Worm (Caenorhabditis elegans) whole organism, dauer: ENCODE results near the gene F20B6.6.
"Not testable (repeated sequence)": the region's sequence is repeated elsewhere in the genome, so short reads cannot be mapped to it uniquely, and the experiment has no call there.

Experiments
- unc-62 ChIP-seq: sonication (generic microtip); optimal IDR thresholded peaks from 2 replicates; lab custom pipeline; 2017; ENCODE audit warnings: missing biosample characterization, missing genetic modification reagents, missing genetic modification characterization

Gene F20B6.6

ce11 chrX:4214643-4215042 lies 12.6 kb upstream of the F20B6.6 start:
- TF ChIP-seq unc-62 (GFP tag; lab: Kevin White, UChicago), result no peak

ce11 chrX:4209131-4209530 lies 7.1 kb upstream of the F20B6.6 start:
- TF ChIP-seq unc-62 (GFP tag; lab: Kevin White, UChicago), result peak; percentile 62

DNA sequence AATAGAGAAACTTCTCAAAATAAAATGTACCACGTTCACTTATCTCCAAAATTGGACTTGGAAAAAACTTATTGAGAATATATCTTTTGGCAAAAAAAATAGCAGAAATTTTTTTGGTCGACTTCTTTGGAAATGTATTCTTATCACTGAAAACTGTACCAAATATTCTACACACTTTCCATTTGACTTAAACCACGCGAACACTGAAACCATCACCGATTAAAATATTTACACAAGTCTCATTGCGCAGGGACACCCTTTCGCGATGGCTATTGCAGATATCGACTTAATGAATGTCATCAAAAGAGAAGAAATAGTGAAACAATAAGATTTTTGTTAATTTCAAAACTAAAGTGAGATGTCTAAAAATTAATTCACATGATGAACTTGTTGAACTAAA lies 6.5 kb upstream of the F20B6.6 start:
- no peak for TF ChIP-seq unc-62 (GFP tag; lab: Kevin White, UChicago)

ce11 chrX:4207385-4207784 lies 5.4 kb upstream of the F20B6.6 start, which contains the start of gene F20B6.9:
Gene F20B6.9 (minus strand): TSS chrX:4207485.
- TF ChIP-seq unc-62 (GFP tag; lab: Kevin White, UChicago), result not testable (repeated sequence)

- TF ChIP-seq unc-62 (GFP tag; lab: Kevin White, UChicago), result not testable (repeated sequence)
Observed at ce11 chrX:4199829-4200228, 2.2 kb downstream of the F20B6.6 start, which contains the start of gene F20B6.5. Gene F20B6.5 (minus strand): TSS chrX:4199929.

- TF ChIP-seq unc-62 (GFP tag; lab: Kevin White, UChicago), result no peak
Observed at ce11 chrX:4196431-4196830, 5.6 kb downstream of the F20B6.6 start, which contains the start of gene F20B6.4. Gene F20B6.4 (minus strand): TSS chrX:4196531.

DNA sequence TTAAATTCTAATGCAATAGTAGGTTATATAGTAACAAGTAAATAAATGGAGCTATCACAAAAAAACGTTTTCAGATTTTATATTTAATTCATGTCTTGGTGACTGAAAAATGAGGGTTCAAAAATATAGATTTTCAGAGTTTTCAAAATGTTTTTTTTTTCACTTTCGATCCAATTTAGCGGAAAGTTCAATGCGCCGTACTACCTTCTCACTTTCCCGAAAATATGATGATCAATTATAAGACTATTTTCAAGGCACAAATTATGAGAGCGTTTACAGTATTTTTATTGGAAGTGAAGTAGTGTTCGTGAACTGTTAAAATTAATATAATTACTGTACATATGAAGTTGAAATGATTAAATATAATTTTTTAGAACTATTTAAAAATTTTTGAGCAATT lies 8.9 kb downstream of the F20B6.6 start:
- no peak for TF ChIP-seq unc-62 (GFP tag; lab: Kevin White, UChicago)

ce11 chrX:4192235-4192634 lies 9.8 kb downstream of the F20B6.6 start:
- TF ChIP-seq unc-62 (GFP tag; lab: Kevin White, UChicago), result no peak

ce11 chrX:4190537-4191144 lies 11.4 kb downstream of the F20B6.6 start, which contains the start of gene vha-12:
Gene vha-12 (plus strand): TSS chrX:4191094.
- no peak for TF ChIP-seq unc-62 (GFP tag; lab: Kevin White, UChicago)

- no peak for TF ChIP-seq unc-62 (GFP tag; lab: Kevin White, UChicago)
Observed at ce11 chrX:4186656-4187055, 15.4 kb downstream of the F20B6.6 start, which contains the start of gene mrp-6. Gene mrp-6 (minus strand): TSS chrX:4186756.

DNA sequence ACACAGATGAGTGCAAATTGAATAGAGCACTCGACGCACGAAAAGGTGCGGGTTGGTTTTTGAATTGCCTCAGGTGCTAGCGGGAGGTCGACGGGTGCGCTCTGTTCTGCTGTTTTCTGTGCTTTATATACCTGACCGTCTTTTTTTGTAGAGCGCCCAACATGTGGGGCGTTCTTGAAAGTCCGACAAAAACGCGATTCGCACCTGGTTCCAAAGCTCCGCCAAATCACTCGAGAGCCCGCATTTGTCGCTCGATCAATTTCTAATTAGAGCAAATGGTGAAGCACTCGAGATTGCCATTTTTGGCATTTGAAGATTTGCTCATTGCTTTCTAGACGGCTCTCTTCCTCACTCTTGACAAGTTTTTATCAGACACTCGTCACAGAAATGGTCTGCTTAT lies 24.6 kb downstream of the F20B6.6 start, which contains the start of gene ZK470.6:
Gene ZK470.6 (minus strand): TSS at position 101 of the 400 bp plus-strand sequence.
- TF ChIP-seq unc-62 (GFP tag; lab: Kevin White, UChicago), result no peak

DNA sequence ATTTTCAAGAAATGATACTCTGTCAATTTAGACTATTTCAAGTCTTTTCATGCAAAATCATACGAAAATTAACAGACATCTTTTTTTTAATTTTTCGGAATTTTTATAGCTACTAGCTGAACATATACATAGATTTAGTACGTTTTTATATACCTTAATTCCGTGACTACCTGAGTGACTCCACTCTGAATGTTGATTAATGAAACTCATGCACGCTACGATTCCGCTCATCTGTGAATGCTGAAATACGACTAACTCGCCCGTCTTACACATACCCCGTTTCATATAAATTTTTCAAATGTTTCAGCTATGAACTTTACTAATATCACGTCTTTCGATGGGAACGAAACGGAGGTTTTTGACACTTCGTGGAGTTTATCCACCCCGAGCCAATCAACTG lies 34.9 kb downstream of the F20B6.6 start, which contains the start of gene ZK470.14:
Gene ZK470.14 (plus strand): TSS at position 301 of the 400 bp plus-strand sequence.
- TF ChIP-seq unc-62 (GFP tag; lab: Kevin White, UChicago), result no peak

DNA sequence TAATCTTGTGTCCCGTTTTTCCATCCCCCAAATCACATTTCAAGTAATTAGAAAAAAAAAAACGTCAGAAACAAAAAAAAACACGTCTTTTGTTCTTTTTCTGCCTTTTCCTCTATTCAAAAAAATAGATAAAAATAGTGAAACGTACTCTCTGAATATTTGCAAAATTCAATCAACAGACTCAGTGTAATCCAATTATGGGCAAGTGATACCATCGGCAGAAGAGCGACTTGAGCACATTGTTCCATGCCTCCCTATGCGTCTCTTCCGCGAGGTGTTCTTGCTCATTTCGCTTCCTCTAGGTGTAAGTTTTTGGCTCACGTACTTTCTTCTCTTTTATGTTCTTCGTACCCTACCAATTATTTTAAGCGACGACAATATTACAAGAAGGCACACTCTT lies 38.6 kb downstream of the F20B6.6 start, which contains the start of gene ZK470.1:
Gene ZK470.1 (plus strand): TSS at position 301 of the 400 bp plus-strand sequence.
- TF ChIP-seq unc-62 (GFP tag; lab: Kevin White, UChicago), result no peak

DNA sequence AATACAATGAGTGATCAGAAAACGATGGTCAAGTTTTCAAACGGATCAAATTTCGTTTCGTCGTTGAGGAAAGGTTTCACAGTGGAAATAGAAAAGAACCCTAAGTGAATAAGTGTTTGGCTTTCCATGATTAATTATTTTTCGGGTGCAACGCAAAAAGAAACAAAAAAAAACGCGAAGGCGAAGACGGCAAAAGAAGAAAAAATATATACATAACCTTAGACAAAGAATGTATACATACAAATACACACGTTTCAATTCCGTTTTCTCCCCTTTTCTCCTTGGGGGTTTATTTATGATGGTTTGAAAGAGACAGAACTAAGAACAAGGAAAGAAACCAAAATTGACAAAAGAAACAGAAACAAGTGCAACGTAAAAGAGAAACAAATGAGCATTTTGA lies 40.1 kb downstream of the F20B6.6 start:
- TF ChIP-seq unc-62 (GFP tag; lab: Kevin White, UChicago), result no peak

DNA sequence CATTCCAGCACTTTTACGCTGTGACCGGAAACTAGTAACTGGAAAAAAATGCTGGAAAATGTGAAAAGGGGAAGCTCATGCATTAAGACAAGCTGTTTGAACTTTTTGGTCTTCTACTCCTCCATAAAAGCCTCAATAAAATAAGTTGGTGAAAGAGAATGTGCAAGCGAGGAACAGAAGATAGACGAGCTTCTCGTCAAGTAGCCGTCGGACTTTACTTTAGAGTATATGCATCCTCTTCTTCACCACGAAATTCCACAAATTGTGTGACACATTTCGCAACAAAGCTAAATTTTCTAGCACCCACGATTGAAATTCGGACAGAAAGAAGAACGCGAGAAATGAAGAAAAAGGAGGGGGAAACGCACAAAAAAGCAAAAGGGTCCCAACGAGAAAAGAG lies 42.1 kb downstream of the F20B6.6 start:
- TF ChIP-seq unc-62 (GFP tag; lab: Kevin White, UChicago), result no peak

DNA sequence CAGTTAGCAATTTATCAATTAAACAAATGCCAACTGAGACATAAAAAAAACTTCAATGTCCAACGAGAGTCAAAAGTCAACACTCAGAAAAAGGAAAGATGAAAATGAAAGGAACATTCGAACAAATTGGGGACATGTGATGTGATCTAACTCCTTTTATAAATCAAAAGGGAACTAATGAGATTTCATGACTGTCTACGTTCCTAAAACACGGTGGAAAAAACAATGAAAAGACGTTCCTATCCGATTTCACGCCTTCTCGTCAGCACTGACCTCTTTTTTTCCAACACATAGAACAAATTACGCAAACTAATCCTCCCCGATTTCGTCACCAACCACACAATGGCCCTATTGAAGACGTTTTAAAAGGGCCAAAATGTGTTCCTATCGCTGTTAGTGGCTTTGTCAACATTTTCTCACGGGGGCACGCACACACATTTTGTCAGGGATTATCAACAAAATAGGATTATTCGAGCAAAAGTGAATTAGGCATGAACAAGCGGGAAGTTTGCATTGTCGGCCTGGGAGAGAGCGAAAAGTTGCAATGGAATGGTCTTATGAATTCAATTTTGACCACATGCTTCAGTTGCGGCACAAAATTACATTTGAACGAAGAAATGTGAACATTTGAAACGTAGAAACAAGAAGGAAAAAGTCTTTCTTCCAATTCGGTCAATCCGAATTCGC lies 42.7 kb downstream of the F20B6.6 start:
- TF ChIP-seq unc-62 (GFP tag; lab: Kevin White, UChicago), result no peak
